Worm (Caenorhabditis elegans): Measurements from ENCODE around the gene tmem-184.

The tmem-184 gene

DNA sequence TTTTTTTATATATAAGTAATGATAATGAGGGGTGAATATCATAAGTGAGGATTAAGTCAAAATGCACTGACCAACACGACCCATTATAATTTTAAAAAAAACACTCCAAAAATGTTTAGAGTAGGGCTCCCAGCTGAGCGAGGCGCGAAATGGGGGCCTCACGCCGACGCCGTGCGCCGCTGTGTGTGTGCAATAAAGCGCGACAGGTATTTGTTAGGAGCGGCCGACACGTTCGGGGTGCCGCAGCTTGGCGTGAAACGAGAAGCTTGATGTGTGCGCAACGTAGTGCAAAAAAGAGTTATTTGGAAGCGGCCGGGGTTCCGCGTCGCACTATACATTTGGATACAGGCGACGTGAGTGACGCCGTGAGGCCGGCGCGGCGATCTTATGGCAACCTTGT is 18.3 kb upstream of the tmem-184 start:
- no peak for TF ChIP-seq unc-62 (GFP tag; optimal IDR thresholded peaks at IDR 0.05)

DNA sequence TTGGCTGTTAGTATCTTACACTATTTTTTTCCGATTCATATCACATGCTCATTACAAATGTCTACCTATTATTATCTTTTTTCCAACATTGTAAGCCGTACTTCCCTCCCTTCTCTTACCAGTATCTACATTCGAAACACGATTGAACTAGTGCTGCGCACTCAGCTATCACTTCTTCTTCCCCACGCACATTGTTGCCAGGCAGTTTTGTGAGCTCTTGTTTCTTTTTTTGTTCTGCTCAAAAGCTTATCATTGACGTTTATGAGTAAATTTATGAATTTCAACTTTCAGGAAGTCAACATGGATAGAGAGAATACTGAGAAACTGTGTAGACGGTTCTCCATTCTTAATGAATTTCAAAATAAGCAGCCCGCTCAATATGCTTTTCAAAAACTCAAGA is 14.4 kb upstream of the tmem-184 start, which contains the start of gene F33C8.2:
Gene F33C8.2 (plus strand): TSS at position 301 of the 400 bp plus-strand sequence.
- no peak for TF ChIP-seq unc-62 (GFP tag; optimal IDR thresholded peaks at IDR 0.05)

DNA sequence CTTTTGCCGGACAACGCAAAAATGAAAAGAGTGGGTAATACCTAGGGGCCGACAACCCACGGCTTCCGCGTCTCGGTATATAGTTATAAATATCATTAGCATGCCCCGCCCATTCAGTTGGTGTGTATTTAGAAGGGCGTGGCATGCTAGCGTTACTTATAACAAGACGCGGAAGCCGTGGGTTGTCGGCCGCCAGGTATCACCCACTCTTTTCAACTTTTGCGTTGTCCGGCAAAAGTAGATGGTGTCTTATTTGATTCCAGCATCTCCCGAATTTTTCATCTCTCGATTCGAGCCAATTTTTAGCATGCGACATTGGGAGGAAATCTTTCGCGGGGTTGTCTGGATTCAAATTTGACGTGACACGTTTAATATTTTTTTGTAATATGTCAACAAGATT is 11.1 kb upstream of the tmem-184 start:
- TF ChIP-seq unc-62 (GFP tag; optimal IDR thresholded peaks at IDR 0.05) = no peak

DNA sequence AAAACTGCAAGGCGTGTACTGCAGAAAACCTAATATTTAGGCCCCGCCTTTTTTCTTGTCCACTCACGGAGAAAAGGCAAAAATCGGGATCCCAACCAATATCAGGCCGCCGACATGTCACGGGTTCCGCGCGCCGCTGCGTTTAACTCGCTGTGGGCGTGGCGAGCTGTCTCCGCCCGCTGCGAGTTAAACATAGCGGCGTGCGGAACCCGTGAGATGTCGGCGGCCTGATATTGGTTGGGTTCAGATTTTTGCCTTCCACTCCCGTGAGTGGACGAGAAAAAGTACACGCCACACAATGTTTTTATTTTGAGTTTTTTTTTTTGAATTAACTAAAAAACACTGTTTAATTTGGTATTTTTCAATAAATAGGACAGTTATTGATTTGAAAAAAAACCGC is 8.8 kb upstream of the tmem-184 start:
- TF ChIP-seq unc-62 (GFP tag; optimal IDR thresholded peaks at IDR 0.05) = no peak

DNA sequence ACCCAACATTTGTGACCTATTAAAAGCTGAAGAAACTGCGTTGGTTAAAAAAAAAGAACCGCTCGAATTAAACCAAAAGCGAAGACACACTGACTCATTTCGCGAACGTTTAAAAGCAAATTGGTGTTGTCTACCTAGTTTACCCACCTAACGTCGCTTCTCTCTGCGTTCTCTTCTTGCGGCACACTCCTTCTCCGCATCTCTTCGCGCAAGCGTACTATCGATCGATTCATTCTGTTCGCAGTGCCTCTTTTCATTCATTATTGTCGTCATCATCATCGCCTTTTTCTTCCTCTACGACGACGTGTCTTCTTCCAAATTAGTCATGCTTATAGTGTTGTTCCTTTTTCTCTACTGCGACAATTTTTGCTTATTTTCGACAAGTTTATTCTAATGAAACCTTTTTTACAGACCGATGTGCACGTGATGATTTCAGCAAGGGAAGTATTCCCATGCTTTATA is 4.5 kb upstream of the tmem-184 start, which contains the start of gene atrn-1:
Gene atrn-1 (plus strand): TSS at position 412 of the 462 bp plus-strand sequence.
- TF ChIP-seq unc-62 (GFP tag; optimal IDR thresholded peaks at IDR 0.05) = no peak

DNA sequence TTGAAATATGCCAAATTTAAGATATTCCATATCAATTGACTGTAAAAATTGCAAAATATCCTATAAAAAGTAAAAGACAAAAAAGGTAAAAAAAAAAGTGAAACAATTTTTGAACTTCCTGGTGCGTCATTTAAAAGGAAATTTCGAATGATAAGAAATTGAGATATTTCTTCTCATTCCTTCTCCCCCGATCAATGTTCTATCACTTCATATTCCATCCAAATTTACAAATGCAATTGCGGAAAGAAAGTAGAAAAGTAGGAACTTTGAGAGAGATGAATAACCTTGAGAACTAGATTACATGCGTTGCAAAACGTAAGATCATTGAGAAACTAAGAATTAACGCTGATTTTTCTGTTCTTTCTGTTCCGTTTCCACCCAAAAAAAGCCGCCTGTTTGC is 2.9 kb upstream of the tmem-184 start:
- TF ChIP-seq unc-62 (GFP tag; optimal IDR thresholded peaks at IDR 0.05) = no peak

DNA sequence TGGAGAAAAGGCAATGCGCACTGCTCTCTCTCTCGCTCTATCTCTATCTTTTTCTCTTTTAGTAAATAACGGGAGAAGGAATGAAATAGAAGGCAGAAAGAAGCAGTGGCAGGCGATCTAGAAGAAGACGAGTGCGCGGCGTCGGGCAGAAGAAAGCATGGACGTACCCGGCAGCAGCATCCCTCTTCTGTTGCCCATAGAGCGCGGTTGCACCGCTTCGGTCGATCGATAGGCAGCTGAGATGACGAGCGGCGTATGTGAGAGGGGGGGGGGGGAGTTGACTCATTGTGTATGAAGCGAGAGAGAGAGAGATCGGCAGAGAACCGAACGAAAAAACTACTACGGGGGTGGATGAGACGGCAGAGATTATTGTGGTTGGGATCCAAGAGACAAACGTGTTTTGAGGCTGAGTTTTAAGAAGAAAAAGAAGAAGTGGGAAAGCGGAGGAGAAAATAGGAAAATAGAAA is 1.5 kb upstream of the tmem-184 start:
- no peak for TF ChIP-seq unc-62 (GFP tag; optimal IDR thresholded peaks at IDR 0.05)

DNA sequence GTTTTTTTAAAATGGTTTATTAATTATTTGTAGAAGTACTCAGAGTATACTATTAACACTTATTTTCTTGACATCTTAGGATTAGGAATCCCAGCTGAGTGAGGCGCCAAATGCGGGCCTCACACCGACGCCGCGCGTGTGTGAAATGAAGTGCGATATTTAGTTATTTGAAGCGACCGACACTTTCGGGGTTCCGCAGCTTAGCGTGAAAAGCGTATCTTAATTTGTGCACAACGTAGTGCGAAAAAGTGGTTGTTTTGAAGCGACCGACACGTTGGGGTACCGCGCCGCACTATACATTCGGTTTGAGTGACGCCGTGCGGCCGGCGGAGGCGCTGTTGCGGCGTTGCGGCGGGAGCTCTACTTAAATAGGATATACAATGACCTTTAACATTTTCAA is 1.7 kb downstream of the tmem-184 start:
- no peak for TF ChIP-seq unc-62 (GFP tag; optimal IDR thresholded peaks at IDR 0.05)

DNA sequence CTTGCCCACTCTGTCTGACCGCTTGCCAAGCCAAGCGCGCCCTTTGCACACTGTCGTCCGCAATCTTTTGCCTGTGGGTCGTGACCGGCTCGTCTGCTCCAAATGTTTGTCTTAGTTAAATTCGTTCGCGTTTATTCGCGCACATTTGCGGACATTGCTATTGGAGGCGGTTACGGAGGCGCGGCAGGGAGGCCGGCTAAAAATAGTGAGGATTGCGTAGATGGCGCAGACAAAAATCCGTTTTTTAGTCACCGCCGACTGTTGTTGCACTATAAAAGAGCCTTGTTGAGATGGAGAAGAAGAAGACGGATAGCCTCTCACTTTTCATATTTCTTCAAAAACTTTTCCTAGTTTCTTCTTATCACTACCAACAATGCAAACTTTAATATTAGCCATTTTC is 5.2 kb downstream of the tmem-184 start, which contains the start of gene F40E10.5:
Gene F40E10.5 (plus strand): TSS at position 301 of the 400 bp plus-strand sequence.
- TF ChIP-seq unc-62 (GFP tag; optimal IDR thresholded peaks at IDR 0.05) = no peak

DNA sequence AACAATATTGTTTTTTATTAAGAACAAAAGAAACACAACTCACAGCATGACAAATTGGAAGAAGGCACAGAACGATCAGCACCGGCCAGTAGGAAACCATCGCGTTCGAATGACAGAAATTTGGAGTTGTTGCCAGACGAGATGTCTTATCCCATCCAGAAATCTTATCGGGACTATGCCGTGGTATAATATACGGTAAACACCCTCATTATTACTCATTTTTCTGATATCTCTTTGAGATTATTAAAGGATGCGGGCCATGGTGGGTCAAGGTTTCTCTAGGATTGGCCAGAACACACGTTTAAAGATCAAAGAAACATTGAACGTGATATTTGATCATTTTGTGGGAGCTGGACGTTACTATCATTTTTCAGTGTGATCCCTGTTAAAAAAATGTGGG is 6.8 kb downstream of the tmem-184 start, which contains the start of gene hch-1:
Gene hch-1 (minus strand): TSS at position 112 of the 400 bp plus-strand sequence.
- no peak for TF ChIP-seq unc-62 (GFP tag; optimal IDR thresholded peaks at IDR 0.05)

DNA sequence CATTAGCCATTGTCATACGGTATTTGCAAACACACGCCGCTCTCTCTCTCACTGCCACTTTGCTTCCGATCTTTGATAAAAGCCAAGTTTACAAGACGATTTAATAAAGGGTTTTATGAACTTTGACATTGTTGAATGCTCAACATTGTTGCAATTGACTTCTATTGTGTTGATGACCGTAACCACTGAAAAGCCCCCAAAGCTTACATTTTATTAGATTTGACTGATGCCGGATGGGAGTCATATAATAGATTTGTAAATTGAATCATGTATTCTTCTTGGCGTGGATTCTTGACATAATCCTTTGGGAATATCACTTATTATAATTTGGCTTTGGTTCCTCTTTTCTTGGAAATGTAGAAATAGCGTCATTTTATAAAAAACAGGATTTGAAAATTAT is 10.8 kb downstream of the tmem-184 start:
- no peak for TF ChIP-seq unc-62 (GFP tag; optimal IDR thresholded peaks at IDR 0.05)

DNA sequence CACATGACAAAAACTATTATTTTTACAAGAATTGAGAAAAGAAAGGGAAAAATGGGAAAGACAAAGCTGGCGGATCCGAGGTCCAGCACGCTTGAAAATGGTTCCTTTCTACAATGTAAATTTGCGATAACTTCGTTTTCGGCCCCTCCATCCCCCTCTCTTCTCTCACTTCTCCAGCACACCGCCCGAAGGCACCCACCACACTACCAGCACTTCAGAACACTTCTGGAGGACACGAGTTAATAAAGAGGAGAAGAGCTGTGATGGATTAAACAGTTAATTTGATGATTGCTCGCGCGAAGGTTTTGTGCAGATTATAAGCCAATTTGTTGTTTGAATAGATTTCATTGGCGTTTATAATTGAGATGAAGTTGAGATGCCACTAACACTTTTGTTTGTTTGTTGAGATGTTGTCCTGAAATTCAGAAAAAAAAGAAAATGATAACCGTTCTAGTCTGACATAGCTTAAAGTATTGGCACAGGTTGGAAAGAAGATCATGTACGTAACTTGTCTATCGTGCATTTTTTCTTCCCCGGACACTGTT is 12.0 kb downstream of the tmem-184 start:
- no peak for TF ChIP-seq unc-62 (GFP tag; optimal IDR thresholded peaks at IDR 0.05)

DNA sequence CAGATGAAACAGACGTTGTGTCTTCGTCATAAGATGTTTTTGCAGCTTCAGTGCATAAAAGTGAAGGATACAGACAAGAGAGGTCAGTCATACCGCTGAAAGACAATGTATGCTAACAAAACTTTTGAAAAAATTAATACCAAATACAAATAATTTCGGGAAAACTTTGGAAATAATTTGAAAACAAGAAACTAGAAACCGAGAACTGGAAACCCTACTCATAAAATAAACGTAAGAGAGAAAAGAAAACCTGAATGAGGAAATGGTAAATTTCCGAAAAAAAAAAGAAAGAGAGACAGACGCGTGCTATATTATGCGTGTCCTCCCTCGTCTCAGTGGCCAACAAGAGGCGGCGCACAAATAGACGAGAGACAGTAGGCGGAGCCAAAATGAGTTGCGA is 13.8 kb downstream of the tmem-184 start, which contains the start of gene sox-3:
Gene sox-3 (minus strand): TSS at position 101 of the 400 bp plus-strand sequence.
- TF ChIP-seq unc-62 (GFP tag; optimal IDR thresholded peaks at IDR 0.05) = no peak

DNA sequence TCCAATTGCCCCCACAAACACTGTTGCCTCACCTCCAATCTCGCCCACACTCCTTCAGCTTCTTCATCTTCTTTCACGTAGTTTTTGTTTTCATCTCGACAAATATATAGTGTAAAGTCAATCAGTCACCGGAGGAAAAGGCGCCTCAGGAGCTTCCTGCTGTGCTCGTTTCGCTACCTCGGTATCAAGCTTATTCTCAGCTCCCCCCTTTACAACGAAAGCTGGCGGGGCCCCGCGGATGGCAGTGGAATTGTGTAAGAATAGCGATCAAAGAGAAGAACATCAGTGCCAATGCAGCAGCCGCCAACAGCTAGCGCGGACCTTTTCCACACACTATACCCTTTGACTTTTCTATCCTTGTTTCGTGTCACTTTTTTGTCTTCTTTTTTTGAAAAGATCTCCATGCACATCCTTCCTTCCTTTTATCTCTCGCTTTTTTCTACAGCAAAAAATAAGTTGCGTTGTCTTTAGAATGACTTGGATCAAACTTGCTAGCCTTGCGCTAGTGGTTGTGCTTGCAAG is 22.2 kb downstream of the tmem-184 start, which contains the start of gene csq-1:
Gene csq-1 (plus strand): TSS at position 472 of the 522 bp plus-strand sequence.
- TF ChIP-seq unc-62 (GFP tag; optimal IDR thresholded peaks at IDR 0.05) = no peak

DNA sequence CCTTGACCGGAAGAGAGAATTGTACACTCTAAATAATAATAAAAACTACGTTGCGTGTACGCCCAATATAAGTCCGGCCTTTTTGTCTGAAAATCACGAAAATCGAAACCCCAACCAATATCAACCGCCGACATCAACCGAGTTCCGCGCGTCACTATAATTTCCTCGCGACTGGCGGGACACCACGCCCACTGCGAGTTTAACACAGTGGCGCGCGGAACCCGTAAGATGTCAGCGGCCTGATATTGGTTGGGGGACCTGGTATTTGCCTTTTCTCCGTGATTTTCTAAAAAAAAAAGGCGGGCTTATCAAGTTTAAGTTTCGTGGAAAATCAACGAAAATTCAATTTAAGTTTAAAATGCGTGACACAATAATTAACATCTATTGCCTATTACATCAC is 26.2 kb downstream of the tmem-184 start:
- no peak for TF ChIP-seq unc-62 (GFP tag; optimal IDR thresholded peaks at IDR 0.05)

DNA sequence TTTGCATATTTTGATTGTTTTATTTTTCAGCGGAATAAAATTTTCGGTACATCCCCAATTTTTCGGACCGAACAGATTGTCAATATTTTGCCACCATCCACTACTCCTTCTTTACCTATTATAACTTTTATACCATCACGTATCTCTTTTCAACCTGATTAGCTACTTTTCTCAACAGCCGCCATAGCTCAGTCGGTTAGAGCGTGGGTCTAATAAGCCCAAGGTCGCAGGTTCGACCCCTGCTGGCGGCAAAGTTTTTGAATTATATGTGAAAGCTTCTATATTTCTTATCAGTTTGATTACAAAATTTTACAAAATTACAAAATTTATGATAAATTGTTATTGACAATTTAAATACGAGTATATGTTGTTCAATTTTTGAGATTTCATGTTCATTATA is 27.7 kb downstream of the tmem-184 start:
- no peak for TF ChIP-seq unc-62 (GFP tag; optimal IDR thresholded peaks at IDR 0.05)

DNA sequence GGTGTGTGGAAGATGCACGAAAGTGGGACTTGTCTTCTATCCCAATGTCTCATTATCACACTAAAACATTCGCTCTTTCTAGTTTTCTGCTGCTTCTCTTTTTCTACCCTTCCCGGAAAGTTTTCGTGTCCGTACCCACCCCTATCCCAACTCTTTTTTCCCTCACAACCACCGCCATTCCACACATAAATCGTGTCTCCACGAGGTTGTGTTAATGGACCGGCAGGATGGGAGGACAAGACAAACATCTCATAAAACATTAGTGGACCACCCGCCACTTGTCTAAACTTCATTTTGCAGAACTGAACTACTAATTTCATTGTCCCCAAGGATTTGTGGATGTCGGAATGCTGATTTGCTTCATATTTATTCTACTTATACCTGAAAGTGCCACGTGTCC is 32.6 kb downstream of the tmem-184 start, which contains the start of gene slt-1:
Gene slt-1 (plus strand): TSS at position 301 of the 400 bp plus-strand sequence.
- no peak for TF ChIP-seq unc-62 (GFP tag; optimal IDR thresholded peaks at IDR 0.05)
